Worm (Caenorhabditis elegans): ENCODE results near the gene F53C3.11.

The F53C3.11 gene

DNA sequence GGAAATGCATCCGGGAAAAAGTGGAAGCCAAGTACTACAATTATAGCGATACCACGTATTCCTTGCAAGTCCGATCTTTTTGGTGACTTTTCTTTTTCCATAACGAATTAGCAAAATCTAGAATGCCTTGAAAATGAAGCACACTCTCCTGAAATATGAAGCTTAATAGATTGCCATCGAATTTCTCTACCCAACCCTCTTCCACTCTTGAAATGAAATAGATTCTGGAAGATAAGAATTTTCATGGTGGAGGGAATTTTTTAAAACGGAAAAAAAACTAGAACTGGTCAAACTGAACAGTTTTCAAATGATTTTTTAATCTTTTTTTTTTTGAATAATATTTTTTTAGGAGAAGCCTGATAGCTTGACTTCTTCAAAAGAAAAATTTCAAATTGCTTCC, 45.7 kb downstream of the F53C3.11 start, which contains the start of gene oac-11:
oac-11 (minus strand) TSS at position 101 of the 400 bp plus-strand sequence.
- TF ChIP-seq efl-1 (optimal IDR thresholded peaks at IDR 0.05) (no peak), efl-1 (GFP tag; optimal IDR thresholded peaks at IDR 0.05 in 1 of 2) (peak in 1 of 2 experiments; percentile 61), ztf-11 (tag; optimal IDR thresholded peaks at IDR 0.05) (no peak)

All from whole organism, L1 larva.